Worm (Caenorhabditis elegans) whole organism, L4 larva: ENCODE results near the gene ZK666.8.

ENCODE experiments used
- lin-15B ChIP-seq: fragments of 150-350 bp; sonication (generic microtip); optimal IDR thresholded peaks from 3 replicates; lab custom pipeline; 2014; ENCODE audit warnings: missing biosample characterization, missing genetic modification characterization
- nhr-10 ChIP-seq: fragments of 150-350 bp; optimal IDR thresholded peaks from 2 replicates; lab custom pipeline; 2014; ENCODE audit warnings: missing biosample characterization, missing genetic modification characterization
- nhr-28 ChIP-seq: fragments of 150-350 bp; optimal IDR thresholded peaks from 2 replicates; lab custom pipeline; 2014; ENCODE audit warnings: missing biosample characterization, missing genetic modification characterization
- nhr-77 ChIP-seq: fragments of 150-350 bp; optimal IDR thresholded peaks from 2 replicates; lab custom pipeline; 2014; ENCODE audit warnings: missing biosample characterization, missing genetic modification characterization
- unc-39 ChIP-seq: sonication (generic microtip); optimal IDR thresholded peaks from 2 replicates; lab custom pipeline; 2017; ENCODE audit warnings: missing biosample characterization, missing genetic modification characterization

- TF ChIP-seq nhr-10 = no peak
- no peak for TF ChIP-seq nhr-77 (tag; lab: Kevin White, UChicago)
- no peak for TF ChIP-seq lin-15B (tag; lab: Kevin White, UChicago)
- no peak for TF ChIP-seq unc-39 (tag; lab: Kevin White, UChicago)
- no peak for TF ChIP-seq nhr-28 (tag; lab: Kevin White, UChicago)
These were observed 45.1 kb upstream of the ZK666.8 start for ce11 chrII:10537988-10538387.
